Fruit fly (Drosophila melanogaster) whole organism, embryonic: ENCODE data around the gene ND-MNLL.

Experiments used
- Aef1 ChIP-seq: fragments of 200-800 bp; sonication (Bioruptor generic); IDR thresholded peaks from 3 replicates; pipeline ENCODE4 v1.3.6; 2022; ENCODE audit warnings: missing biosample characterization, missing genetic modification characterization
- Atf6 ChIP-seq: fragments of 200-800 bp; sonication (Bioruptor generic); IDR thresholded peaks from 2 replicates; pipeline ENCODE4 v1.3.6; 2022; ENCODE audit warnings: missing biosample characterization, missing genetic modification characterization
- Awh ChIP-seq: fragments of 200-800 bp; sonication (Bioruptor generic); IDR thresholded peaks from 2 replicates; pipeline ENCODE4, ENCODE4 v1.3.6; 2022; ENCODE audit warnings: missing biosample characterization, missing genetic modification characterization
- CG10462 ChIP-seq: fragments of 200-800 bp; sonication (Bioruptor generic); optimal IDR thresholded peaks from 2 replicates; lab custom pipeline; 2016; ENCODE audit warnings: missing biosample characterization, missing genetic modification characterization
- CG11247 ChIP-seq: fragments of 200-800 bp; sonication (Bioruptor generic); IDR thresholded peaks from 2 replicates; pipeline ENCODE4 v1.3.6; 2022; ENCODE audit warnings: missing biosample characterization, missing genetic modification characterization
- CG11398 ChIP-seq: fragments of 200-800 bp; sonication (Bioruptor generic); optimal IDR thresholded peaks from 2 replicates; lab custom pipeline; 2016; ENCODE audit warnings: missing biosample characterization, missing genetic modification characterization
- CG12942 ChIP-seq: fragments of 200-800 bp; sonication (Bioruptor generic); optimal IDR thresholded peaks from 3 replicates; lab custom pipeline; 2016; ENCODE audit warnings: missing biosample characterization, missing genetic modification characterization
- CG14050 ChIP-seq: fragments of 200-800 bp; sonication (Bioruptor generic); IDR thresholded peaks from 3 replicates; pipeline ENCODE4 v1.3.6; 2022; ENCODE audit warnings: missing biosample characterization, missing genetic modification characterization
- CG17802 ChIP-seq: fragments of 200-800 bp; sonication (Bioruptor generic); optimal IDR thresholded peaks from 2 replicates; lab custom pipeline; 2018; ENCODE audit warnings: missing biosample characterization, mild to moderate bottlenecking, missing genetic modification characterization, moderate library complexity
- CG3163 ChIP-seq: fragments of 200-800 bp; sonication (Bioruptor generic); optimal IDR thresholded peaks from 3 replicates; lab custom pipeline; 2016; ENCODE audit warnings: missing biosample characterization, missing genetic modification characterization
- CG32532 ChIP-seq: fragments of 200-800 bp; sonication (Bioruptor generic); IDR thresholded peaks from 2 replicates; pipeline ENCODE4 v1.3.6; 2022; ENCODE audit warnings: missing biosample characterization, missing genetic modification characterization
- CG3726 ChIP-seq: fragments of 200-800 bp; sonication (Bioruptor generic); IDR thresholded peaks from 3 replicates; pipeline ENCODE4, ENCODE4 v1.3.6; 2022; ENCODE audit warnings: missing biosample characterization, missing genetic modification characterization
- CG3995 ChIP-seq: fragments of 200-800 bp; sonication (Bioruptor generic); optimal IDR thresholded peaks from 3 replicates; lab custom pipeline; 2016; ENCODE audit warnings: missing biosample characterization, missing genetic modification characterization
- CG6689 ChIP-seq: fragments of 200-800 bp; sonication (Bioruptor generic); IDR thresholded peaks from 2 replicates; pipeline ENCODE4 v1.3.6; 2022; ENCODE audit warnings: missing biosample characterization, missing genetic modification characterization
- CG8359 ChIP-seq: fragments of 200-800 bp; sonication (Bioruptor generic); optimal IDR thresholded peaks from 2 replicates; lab custom pipeline; 2017; ENCODE audit warnings: missing biosample characterization, mild to moderate bottlenecking, missing genetic modification characterization, borderline replicate concordance
- CG9797 ChIP-seq: fragments of 200-800 bp; sonication (Bioruptor generic); optimal IDR thresholded peaks from 3 replicates; lab custom pipeline; 2018; ENCODE audit warnings: missing biosample characterization, mild to moderate bottlenecking, missing genetic modification characterization
- CG9876 ChIP-seq: fragments of 200-800 bp; sonication (Bioruptor generic); optimal IDR thresholded peaks from 2 replicates; lab custom pipeline; 2016; ENCODE audit warnings: missing biosample characterization, missing genetic modification characterization
- Dbx ChIP-seq: fragments of 200-800 bp; sonication (Bioruptor generic); IDR thresholded peaks from 3 replicates; pipeline ENCODE4 v1.3.6; 2022; ENCODE audit warnings: missing biosample characterization, missing genetic modification characterization
- Drgx ChIP-seq: fragments of 200-800 bp; sonication (Bioruptor generic); IDR thresholded peaks from 2 replicates; pipeline ENCODE4 v1.3.6; 2022; ENCODE audit warnings: missing biosample characterization, missing genetic modification characterization
- Ets65A ChIP-seq: fragments of 200-800 bp; sonication (Bioruptor generic); peaks from one replicate; lab custom pipeline; 2016; ENCODE audit warnings: missing biosample characterization, missing genetic modification characterization
- GATAe ChIP-seq: fragments of 200-800 bp; sonication (Bioruptor generic); conservative IDR thresholded peaks from 2 replicates; pipeline ENCODE4 v1.3.6; 2022; ENCODE audit warnings: missing biosample characterization, missing genetic modification characterization
- H2.0 ChIP-seq: fragments of 200-800 bp; sonication (Bioruptor generic); IDR thresholded peaks from 2 replicates; pipeline ENCODE4 v1.3.6; 2022; ENCODE audit warnings: missing biosample characterization, missing genetic modification characterization
- Hr39 ChIP-seq: fragments of >200 bp; optimal IDR thresholded peaks from 2 replicates; lab custom pipeline; 2017
- MBD-R2 ChIP-seq: fragments of 200-800 bp; sonication (Bioruptor generic); IDR thresholded peaks from 2 replicates; pipeline ENCODE4 v1.3.6; 2022; ENCODE audit warnings: missing biosample characterization, missing genetic modification characterization
- NK7.1 ChIP-seq: fragments of 200-800 bp; sonication (Bioruptor generic); optimal IDR thresholded peaks from 3 replicates; lab custom pipeline; 2016; ENCODE audit warnings: missing biosample characterization, missing genetic modification characterization
- Nf-YA ChIP-seq: fragments of 200-800 bp; sonication (Bioruptor generic); IDR thresholded peaks from 2 replicates; pipeline ENCODE4 v1.3.6; 2022; ENCODE audit warnings: missing biosample characterization, missing genetic modification characterization
- Six4 ChIP-seq: fragments of 200-800 bp; sonication (Bioruptor generic); optimal IDR thresholded peaks from 2 replicates; lab custom pipeline; 2016; ENCODE audit warnings: missing biosample characterization, missing genetic modification characterization
- btn ChIP-seq: fragments of 200-800 bp; sonication (Bioruptor generic); optimal IDR thresholded peaks from 2 replicates; lab custom pipeline; 2016; ENCODE audit warnings: missing biosample characterization, missing genetic modification characterization
- chif ChIP-seq, 2 experiments: fragments of 200-800 bp; sonication (Bioruptor generic); optimal IDR thresholded peaks; 3 replicates each; lab custom pipeline; 2016; ENCODE audit warnings: missing biosample characterization in 2 of 2, missing genetic modification characterization in 2 of 2
- dpn ChIP-seq, 2 experiments: fragments of 200-800 bp; sonication (Bioruptor generic); optimal IDR thresholded peaks; 3 replicates each; lab custom pipeline; 2016; ENCODE audit warnings: missing biosample characterization in 2 of 2, missing genetic modification characterization in 2 of 2
- exex ChIP-seq: fragments of 200-800 bp; sonication (Bioruptor generic); optimal IDR thresholded peaks from 4 replicates; lab custom pipeline; 2018; ENCODE audit warnings: missing biosample characterization, mild to moderate bottlenecking, missing genetic modification characterization, moderate library complexity
- gce ChIP-seq: fragments of 200-800 bp; sonication (Bioruptor generic); IDR thresholded peaks from 3 replicates; pipeline ENCODE4 v1.3.6; 2022; ENCODE audit warnings: missing biosample characterization, missing genetic modification characterization
- gsb-n ChIP-seq: fragments of 200-800 bp; sonication (Bioruptor generic); optimal IDR thresholded peaks from 3 replicates; lab custom pipeline; 2018; ENCODE audit warnings: missing biosample characterization, mild to moderate bottlenecking, missing genetic modification characterization
- ham ChIP-seq: fragments of 200-800 bp; sonication (Bioruptor generic); IDR thresholded peaks from 2 replicates; pipeline ENCODE4 v1.3.6; 2022; ENCODE audit warnings: missing biosample characterization, missing genetic modification characterization
- jing ChIP-seq: fragments of 200-800 bp; sonication (Bioruptor generic); optimal IDR thresholded peaks from 2 replicates; lab custom pipeline; 2018; ENCODE audit warnings: missing biosample characterization, mild to moderate bottlenecking, missing genetic modification characterization
- mld ChIP-seq: fragments of 200-800 bp; sonication (Bioruptor generic); IDR thresholded peaks from 3 replicates; pipeline ENCODE4 v1.3.6; 2022; ENCODE audit warnings: missing biosample characterization, missing genetic modification characterization; ENCODE audit not compliant: partially characterized antibody
- nmo ChIP-seq: fragments of 200-800 bp; sonication (Bioruptor generic); optimal IDR thresholded peaks from 2 replicates; lab custom pipeline; 2018; ENCODE audit warnings: missing biosample characterization, mild to moderate bottlenecking, missing genetic modification characterization, moderate library complexity
- p53 ChIP-seq: fragments of 200-800 bp; sonication (Bioruptor generic); optimal IDR thresholded peaks from 2 replicates; lab custom pipeline; 2016; ENCODE audit warnings: missing biosample characterization, missing genetic modification characterization
- pfk ChIP-seq: fragments of 200-800 bp; sonication (Bioruptor generic); optimal IDR thresholded peaks from 2 replicates; lab custom pipeline; 2018; ENCODE audit warnings: missing biosample characterization, mild to moderate bottlenecking, missing genetic modification characterization, moderate library complexity
- phol ChIP-seq: fragments of 200-800 bp; sonication (Bioruptor generic); optimal IDR thresholded peaks from 3 replicates; lab custom pipeline; 2018; ENCODE audit warnings: missing biosample characterization, mild to moderate bottlenecking, missing genetic modification characterization, moderate library complexity
- row ChIP-seq: fragments of 200-800 bp; sonication (Bioruptor generic); IDR thresholded peaks from 3 replicates; pipeline ENCODE4 v1.3.6; 2022; ENCODE audit warnings: missing biosample characterization, missing genetic modification characterization
- sc ChIP-seq, 3 experiments: fragments of >200 bp in 2 of 3; fragments of 200-800 bp in 1 of 3; sonication (Bioruptor generic) in 1 of 3; optimal IDR thresholded peaks; 2 replicates in 2 of 3; 3 replicates in 1 of 3; lab custom pipeline; 2017; ENCODE audit warnings: mild to moderate bottlenecking in 1 of 3, missing biosample characterization in 1 of 3, missing genetic modification characterization in 1 of 3, missing genetic modification reagents in 1 of 3
- sim ChIP-seq: fragments of 200-800 bp; sonication (Bioruptor generic); IDR thresholded peaks from 2 replicates; pipeline ENCODE4 v1.3.6; 2022; ENCODE audit warnings: missing biosample characterization, missing genetic modification characterization
- sr ChIP-seq: fragments of 200-800 bp; sonication (Bioruptor generic); IDR thresholded peaks from 3 replicates; pipeline ENCODE4 v1.3.6; 2022; ENCODE audit warnings: missing biosample characterization, missing genetic modification characterization
- tgo ChIP-seq: fragments of 200-800 bp; sonication (Bioruptor generic); IDR thresholded peaks from 3 replicates; pipeline ENCODE4 v1.3.6; 2022; ENCODE audit warnings: missing biosample characterization, missing genetic modification characterization
- trem ChIP-seq: fragments of 200-800 bp; optimal IDR thresholded peaks from 3 replicates; lab custom pipeline; 2019; ENCODE audit warnings: missing biosample characterization, mild to moderate bottlenecking, missing genetic modification characterization, moderate library complexity
- tx ChIP-seq: fragments of 200-800 bp; sonication (Bioruptor generic); optimal IDR thresholded peaks from 2 replicates; lab custom pipeline; 2016; ENCODE audit warnings: missing biosample characterization, missing genetic modification characterization
- unpg ChIP-seq: fragments of 200-800 bp; sonication (Bioruptor generic); optimal IDR thresholded peaks from 3 replicates; lab custom pipeline; 2018; ENCODE audit warnings: missing biosample characterization, mild to moderate bottlenecking, missing genetic modification characterization, moderate library complexity
- vvl ChIP-seq: fragments of 200-800 bp; sonication (Bioruptor generic); IDR thresholded peaks from 2 replicates; pipeline ENCODE4 v1.3.6; 2022; ENCODE audit warnings: missing biosample characterization, missing genetic modification characterization
- zfh2 ChIP-seq: fragments of 200-800 bp; sonication (Bioruptor generic); optimal IDR thresholded peaks from 2 replicates; lab custom pipeline; 2016; ENCODE audit warnings: missing biosample characterization, missing genetic modification characterization

Gene ND-MNLL

dm6 chrX:7893411-7894122, at the start of gene ND-MNLL, which contains the start of the genes CG45089 and p115 (continued):
- peak; percentile 38 for TF ChIP-seq Six4
- 0 out of 2 replicates have a peak, but pooled peaks have one; percentile 20 for TF ChIP-seq Drgx
- TF ChIP-seq pfk, result no peak
- TF ChIP-seq tx (GFP tag; lab: Kevin White, UChicago), result no peak
- no peak for TF ChIP-seq mld (GFP tag; lab: Robert Waterston, UW)
- peak; percentile 37; the same call in 1 of the 2 replicates for TF ChIP-seq Awh
- TF ChIP-seq gsb-n (tag; lab: Kevin White, UChicago), result peak; percentile 6
- TF ChIP-seq CG14050 (GFP tag; lab: Robert Waterston, UW), result no peak
- peak; percentile 24 for TF ChIP-seq CG10462 (GFP tag; lab: Kevin White, UChicago)
- peak; percentile 48 for TF ChIP-seq CG12942 (GFP tag; lab: Kevin White, UChicago)
- TF ChIP-seq Dbx (GFP tag; lab: Robert Waterston, UW), result peak; percentile 74; the same call in 2 of the 3 replicates
- TF ChIP-seq chif (GFP tag; optimal IDR thresholded peaks at IDR 0.05; lab: Kevin White, UChicago), result peak in 1 of 2 experiments; percentile 31
- TF ChIP-seq Hr39 (lab: Kevin White, UChicago), result no peak
- TF ChIP-seq CG32532 (GFP tag; lab: Robert Waterston, UW), result peak; percentile 43; the same call in 1 of the 2 replicates
- peak; percentile 53; the same call in 2 of the 3 replicates for TF ChIP-seq tgo (GFP tag; lab: Robert Waterston, UW)
- peak; percentile 40; the same call in 1 of the 2 replicates for TF ChIP-seq CG6689
- TF ChIP-seq btn (GFP tag; lab: Kevin White, UChicago), result no peak
- peak; percentile 86 for TF ChIP-seq CG3995 (GFP tag; lab: Kevin White, UChicago)
- TF ChIP-seq sc (optimal IDR thresholded peaks at IDR 0.05; lab: Kevin White, UChicago), result no peak
- TF ChIP-seq sc (GFP tag; optimal IDR thresholded peaks at IDR 0.05; lab: Kevin White, UChicago), result peak; percentile 6
- peak; percentile 50; the same call in 2 of the 3 replicates for TF ChIP-seq Aef1 (GFP tag; lab: Robert Waterston, UW)
- peak; percentile 60 for TF ChIP-seq unpg
- TF ChIP-seq phol (tag; lab: Kevin White, UChicago), result peak; percentile 69
- no peak for TF ChIP-seq gce (GFP tag; lab: Robert Waterston, UW)
- peak; percentile 73 for TF ChIP-seq nmo (GFP tag; lab: Kevin White, UChicago)
- peak; percentile 11 to 68 for TF ChIP-seq dpn (GFP tag; optimal IDR thresholded peaks at IDR 0.05; lab: Kevin White, UChicago)
- TF ChIP-seq CG8359, result no peak
- TF ChIP-seq jing (GFP tag; lab: Kevin White, UChicago), result no peak
- peak; percentile 68 for TF ChIP-seq p53 (GFP tag; lab: Kevin White, UChicago)
- no peak for TF ChIP-seq CG11398 (GFP tag; lab: Kevin White, UChicago)
- no peak for TF ChIP-seq ham (GFP tag; lab: Robert Waterston, UW)
- TF ChIP-seq MBD-R2 (GFP tag; lab: Robert Waterston, UW), result peak; percentile 78
- no peak for TF ChIP-seq CG17802 (tag; lab: Kevin White, UChicago)
- TF ChIP-seq CG9876 (GFP tag; lab: Kevin White, UChicago), result no peak
- TF ChIP-seq sr (GFP tag; lab: Robert Waterston, UW), result no peak
- TF ChIP-seq CG11247, result peak; percentile 32; the same call in 1 of the 2 replicates
- TF ChIP-seq NK7.1 (GFP tag; lab: Kevin White, UChicago), result no peak
- TF ChIP-seq exex (tag; lab: Kevin White, UChicago), result peak; percentile 32
- TF ChIP-seq CG9797, result peak; percentile 22
- TF ChIP-seq sim (GFP tag; lab: Robert Waterston, UW), result no peak
- TF ChIP-seq CG3726 (GFP tag; lab: Robert Waterston, UW), result no peak
- TF ChIP-seq trem (tag; lab: Kevin White, UChicago), result peak; percentile 87
- peak; percentile 70 for TF ChIP-seq vvl
- TF ChIP-seq zfh2 (GFP tag; lab: Kevin White, UChicago), result peak; percentile 48
- no peak for TF ChIP-seq CG3163
- TF ChIP-seq H2.0 (GFP tag; lab: Robert Waterston, UW), result 0 out of 2 replicates have a peak, but pooled peaks have one; percentile 14
- no peak for TF ChIP-seq Atf6 (GFP tag; lab: Robert Waterston, UW)
- no peak for TF ChIP-seq GATAe (GFP tag; lab: Robert Waterston, UW)
- TF ChIP-seq Ets65A, result peak; percentile 93
- peak; percentile 86 for TF ChIP-seq row (GFP tag; lab: Robert Waterston, UW)
- TF ChIP-seq Nf-YA (GFP tag; lab: Robert Waterston, UW), result no peak
